Worm (Caenorhabditis elegans) whole organism, L4 larva: Measurements from ENCODE around the gene Y55F3AM.9.

Experiments used
- D1046.2 ChIP-seq: fragments of 200-800 bp; sonication (Bioruptor generic); IDR thresholded peaks from 2 replicates; pipeline ENCODE4 v1.3.6; 2022; ENCODE audit warnings: missing genetic modification characterization, missing compliant biosample characterization
- F10B5.3 ChIP-seq: sonication (generic microtip); optimal IDR thresholded peaks from 2 replicates; lab custom pipeline; 2016; ENCODE audit warnings: mild to moderate bottlenecking, missing genetic modification characterization, missing compliant biosample characterization
- F49E8.2 ChIP-seq: sonication (generic microtip); optimal IDR thresholded peaks from 2 replicates; lab custom pipeline; 2016; ENCODE audit warnings: missing compliant biosample characterization, mild to moderate bottlenecking, missing genetic modification characterization, borderline replicate concordance
- T20F7.1 ChIP-seq: fragments of 200-800 bp; sonication (Bioruptor generic); optimal IDR thresholded peaks from 2 replicates; lab custom pipeline; 2018; ENCODE audit warnings: mild to moderate bottlenecking, missing genetic modification characterization, missing compliant biosample characterization
- Y48G9A.11 ChIP-seq: fragments of 200-800 bp; sonication (Bioruptor generic); IDR thresholded peaks from 2 replicates; pipeline ENCODE4 v1.3.6; 2022; ENCODE audit warnings: missing genetic modification reagents, missing genetic modification characterization, missing compliant biosample characterization
- ama-1 ChIP-seq: fragments of 150-350 bp; optimal IDR thresholded peaks from 2 replicates; lab custom pipeline; 2014; ENCODE audit warnings: inconsistent platforms, mixed read lengths
- arid-1 ChIP-seq: fragments of 200-800 bp; sonication (Bioruptor generic); conservative IDR thresholded peaks from 2 replicates; pipeline ENCODE4 v1.3.6; 2022; ENCODE audit warnings: missing genetic modification reagents, missing genetic modification characterization, missing compliant biosample characterization
- attf-4 ChIP-seq: sonication (generic microtip); optimal IDR thresholded peaks from 3 replicates; lab custom pipeline; 2017; ENCODE audit warnings: missing biosample characterization, missing genetic modification characterization
- ceh-20 ChIP-seq: fragments of 200-800 bp; sonication (Bioruptor generic); IDR thresholded peaks from 2 replicates; pipeline ENCODE4 v1.3.6; 2022; ENCODE audit warnings: missing genetic modification reagents, missing genetic modification characterization, missing compliant biosample characterization
- ceh-28 ChIP-seq: fragments of 150-350 bp; optimal IDR thresholded peaks from 2 replicates; lab custom pipeline; 2014; ENCODE audit warnings: missing biosample characterization, missing genetic modification reagents, missing genetic modification characterization
- ceh-32 ChIP-seq: sonication (generic microtip); optimal IDR thresholded peaks from 2 replicates; lab custom pipeline; 2016; ENCODE audit warnings: mild to moderate bottlenecking, missing genetic modification characterization, missing compliant biosample characterization; ENCODE audit not compliant: poor library complexity
- ceh-44 ChIP-seq: fragments of 200-800 bp; sonication (Bioruptor generic); IDR thresholded peaks from 2 replicates; pipeline ENCODE4 v1.3.6; 2022; ENCODE audit warnings: missing genetic modification reagents, missing genetic modification characterization, missing compliant biosample characterization
- ceh-62 ChIP-seq: sonication (generic microtip); optimal IDR thresholded peaks from 2 replicates; lab custom pipeline; 2017; ENCODE audit warnings: missing biosample characterization, missing genetic modification characterization
- ceh-82 ChIP-seq: sonication (generic microtip); optimal IDR thresholded peaks from 2 replicates; lab custom pipeline; 2017; ENCODE audit warnings: missing biosample characterization, missing genetic modification characterization
- cey-2 ChIP-seq: sonication (generic microtip); optimal IDR thresholded peaks from 3 replicates; lab custom pipeline; 2017; ENCODE audit warnings: missing genetic modification characterization, mild to moderate bottlenecking, missing compliant biosample characterization, antibody characterized with exemption, borderline replicate concordance; ENCODE audit not compliant: insufficient read depth
- daf-8 ChIP-seq: fragments of 200-800 bp; sonication (Bioruptor generic); IDR thresholded peaks from 2 replicates; pipeline ENCODE4 v1.3.6; 2022; ENCODE audit warnings: missing genetic modification characterization, missing compliant biosample characterization
- dmd-6 ChIP-seq: fragments of 200-800 bp; sonication (Bioruptor generic); IDR thresholded peaks from 2 replicates; pipeline ENCODE4 v1.3.6; 2022; ENCODE audit warnings: missing genetic modification reagents, missing genetic modification characterization, missing compliant biosample characterization
- dmd-9 ChIP-seq: fragments of 200-800 bp; sonication (Bioruptor generic); IDR thresholded peaks from 2 replicates; pipeline ENCODE4 v1.3.6; 2022; ENCODE audit warnings: missing genetic modification reagents, missing genetic modification characterization, missing compliant biosample characterization
- dpl-1 ChIP-seq: fragments of 150-350 bp; optimal IDR thresholded peaks from 2 replicates; lab custom pipeline; 2014; ENCODE audit warnings: missing biosample characterization, missing genetic modification reagents, missing genetic modification characterization
- duxl-1 ChIP-seq: sonication (generic microtip); optimal IDR thresholded peaks from 2 replicates; lab custom pipeline; 2016; ENCODE audit warnings: mild to moderate bottlenecking, missing genetic modification characterization, moderate library complexity, missing compliant biosample characterization; ENCODE audit not compliant: poor library complexity
- fkh-10 ChIP-seq: fragments of 150-350 bp; optimal IDR thresholded peaks from 2 replicates; lab custom pipeline; 2014; ENCODE audit warnings: missing biosample characterization, missing genetic modification reagents, missing genetic modification characterization
- fos-1 ChIP-seq: fragments of 150-350 bp; optimal IDR thresholded peaks from 2 replicates; lab custom pipeline; 2014; ENCODE audit warnings: missing biosample characterization, missing genetic modification characterization
- hlh-11 ChIP-seq: fragments of 200-800 bp; sonication (Bioruptor generic); optimal IDR thresholded peaks from 2 replicates; lab custom pipeline; 2018; ENCODE audit warnings: mild to moderate bottlenecking, missing genetic modification characterization, missing compliant biosample characterization
- hlh-30 ChIP-seq: sonication (generic microtip); optimal IDR thresholded peaks from 2 replicates; lab custom pipeline; 2017; ENCODE audit warnings: antibody characterized with exemption, mild to moderate bottlenecking, missing genetic modification characterization, missing compliant biosample characterization; ENCODE audit not compliant: insufficient read depth
- hmg-1.1 ChIP-seq: fragments of 200-800 bp; sonication (Bioruptor generic); IDR thresholded peaks from 2 replicates; pipeline ENCODE4 v1.3.6; 2022; ENCODE audit warnings: missing genetic modification reagents, missing genetic modification characterization, missing compliant biosample characterization
- jun-1 ChIP-seq: fragments of 150-350 bp; optimal IDR thresholded peaks from 2 replicates; lab custom pipeline; 2014; ENCODE audit warnings: missing biosample characterization, missing genetic modification reagents, missing genetic modification characterization
- lim-7 ChIP-seq: fragments of 200-800 bp; sonication (Bioruptor generic); IDR thresholded peaks from 2 replicates; pipeline ENCODE4 v1.3.6; 2022; ENCODE audit warnings: missing genetic modification characterization, missing compliant biosample characterization
- lin-1 ChIP-seq: fragments of 200-800 bp; sonication (Bioruptor generic); IDR thresholded peaks from 2 replicates; pipeline ENCODE4 v1.3.6; 2022; ENCODE audit warnings: missing genetic modification reagents, missing genetic modification characterization, missing compliant biosample characterization
- lin-13 ChIP-seq: fragments of 150-350 bp; optimal IDR thresholded peaks from 2 replicates; lab custom pipeline; 2014; ENCODE audit warnings: missing biosample characterization, missing genetic modification reagents, missing genetic modification characterization
- lin-15B ChIP-seq: fragments of 150-350 bp; sonication (generic microtip); optimal IDR thresholded peaks from 3 replicates; lab custom pipeline; 2014; ENCODE audit warnings: missing biosample characterization, missing genetic modification characterization
- mdt-29 ChIP-seq: fragments of 200-800 bp; sonication (Bioruptor generic); IDR thresholded peaks from 2 replicates; pipeline ENCODE4 v1.3.6; 2022; ENCODE audit warnings: missing genetic modification reagents, missing genetic modification characterization, missing compliant biosample characterization
- mep-1 ChIP-seq: fragments of 150-350 bp; sonication (generic microtip); optimal IDR thresholded peaks from 3 replicates; lab custom pipeline; 2014; ENCODE audit warnings: missing biosample characterization, missing genetic modification characterization
- nhr-11 ChIP-seq: fragments of 150-350 bp; optimal IDR thresholded peaks from 2 replicates; lab custom pipeline; 2014; ENCODE audit warnings: missing biosample characterization, missing genetic modification characterization
- nhr-237 ChIP-seq: sonication (generic microtip); optimal IDR thresholded peaks from 2 replicates; lab custom pipeline; 2017; ENCODE audit warnings: missing biosample characterization, missing genetic modification characterization
- nhr-25 ChIP-seq: sonication (generic microtip); optimal IDR thresholded peaks from 2 replicates; lab custom pipeline; 2017; ENCODE audit warnings: missing genetic modification characterization, mild to moderate bottlenecking, missing compliant biosample characterization, antibody characterized with exemption, moderate library complexity, borderline replicate concordance; ENCODE audit not compliant: insufficient read depth
- nhr-28 ChIP-seq: fragments of 150-350 bp; optimal IDR thresholded peaks from 2 replicates; lab custom pipeline; 2014; ENCODE audit warnings: missing biosample characterization, missing genetic modification characterization
- nhr-41 ChIP-seq: fragments of 200-800 bp; sonication (Bioruptor generic); IDR thresholded peaks from 2 replicates; pipeline ENCODE4 v1.3.6; 2022; ENCODE audit warnings: missing genetic modification reagents, missing genetic modification characterization, missing compliant biosample characterization
- nhr-42 ChIP-seq: fragments of 200-800 bp; sonication (Bioruptor generic); IDR thresholded peaks from 2 replicates; pipeline ENCODE4 v1.3.6; 2022; ENCODE audit warnings: missing genetic modification characterization, missing compliant biosample characterization
- nhr-76 ChIP-seq: fragments of 150-350 bp; optimal IDR thresholded peaks from 2 replicates; lab custom pipeline; 2014; ENCODE audit warnings: missing biosample characterization, missing genetic modification characterization
- nhr-77 ChIP-seq: fragments of 150-350 bp; optimal IDR thresholded peaks from 2 replicates; lab custom pipeline; 2014; ENCODE audit warnings: missing biosample characterization, missing genetic modification characterization
- pha-4 ChIP-seq, 2 experiments: fragments of 150-350 bp in 1 of 2; fragments of 200-800 bp in 1 of 2; sonication (Bioruptor generic) in 1 of 2; IDR thresholded peaks in 1 of 2; optimal IDR thresholded peaks in 1 of 2; 2 replicates each; pipeline versions ENCODE4 v1.3.6 to Lab custom; 2014 to 2022; ENCODE audit warnings: missing genetic modification characterization in 2 of 2, missing genetic modification reagents in 2 of 2, missing biosample characterization in 1 of 2, missing compliant biosample characterization in 1 of 2
- pqm-1 ChIP-seq: sonication (generic microtip); optimal IDR thresholded peaks from 2 replicates; lab custom pipeline; 2017; ENCODE audit warnings: missing biosample characterization, missing genetic modification characterization
- rbr-2 ChIP-seq: sonication (generic microtip); optimal IDR thresholded peaks from 2 replicates; lab custom pipeline; 2016; ENCODE audit warnings: missing genotype, missing genetic modification characterization, missing compliant biosample characterization
- skn-1 ChIP-seq: fragments of 150-350 bp; optimal IDR thresholded peaks from 2 replicates; lab custom pipeline; 2014; ENCODE audit warnings: missing biosample characterization, missing genetic modification characterization
- snpc-1.2 ChIP-seq: fragments of 200-800 bp; sonication (Bioruptor generic); IDR thresholded peaks from 2 replicates; pipeline ENCODE4 v1.3.6; 2022; ENCODE audit warnings: missing genetic modification reagents, missing genetic modification characterization, missing compliant biosample characterization
- vab-7 ChIP-seq: fragments of 200-800 bp; sonication (Bioruptor generic); IDR thresholded peaks from 2 replicates; pipeline ENCODE4 v1.3.6; 2022; ENCODE audit warnings: missing genetic modification reagents, missing genetic modification characterization, missing compliant biosample characterization
- zfp-3 ChIP-seq: fragments of 200-800 bp; sonication (Bioruptor generic); conservative IDR thresholded peaks from 2 replicates; pipeline ENCODE4 v1.3.6; 2022; ENCODE audit warnings: missing genetic modification reagents, missing genetic modification characterization, missing compliant biosample characterization
- ztf-11 ChIP-seq: fragments of 150-350 bp; optimal IDR thresholded peaks from 2 replicates; lab custom pipeline; 2014; ENCODE audit warnings: missing biosample characterization, missing genetic modification characterization

The Y55F3AM.9 gene

ce11 chrIV:960177-960576 lies 49.4 kb downstream of the Y55F3AM.9 start:
- TF ChIP-seq snpc-1.2 (GFP tag; lab: Robert Waterston, UW), result no peak
- TF ChIP-seq zfp-3 (GFP tag; lab: Robert Waterston, UW), result no peak
- no peak for TF ChIP-seq duxl-1

- TF ChIP-seq duxl-1 (no peak), ceh-62 (no peak), hlh-30 (tag; lab: Kevin White, UChicago) (no peak), ceh-20 (GFP tag; lab: Robert Waterston, UW) (no peak), nhr-41 (no peak), rbr-2 (tag; lab: Kevin White, UChicago) (no peak), ama-1 (no peak), nhr-77 (tag; lab: Kevin White, UChicago) (no peak), nhr-42 (GFP tag; lab: Robert Waterston, UW) (no peak), nhr-25 (tag; lab: Kevin White, UChicago) (no peak), D1046.2 (GFP tag; lab: Robert Waterston, UW) (no peak), ceh-32 (no peak), lin-1 (GFP tag; lab: Robert Waterston, UW) (no peak), hmg-1.1 (GFP tag; lab: Robert Waterston, UW) (no peak), fos-1 (no peak), ceh-28 (tag; lab: Kevin White, UChicago) (no peak)
Observed at ce11 chrIV:959221-959620, 50.3 kb downstream of the Y55F3AM.9 start, which contains the start of gene plx-1. Gene plx-1, plus strand, starts transcription at chrIV:959521.

ce11 chrIV:957820-958219 lies 51.7 kb downstream of the Y55F3AM.9 start:
- TF ChIP-seq pha-4 (GFP tag; IDR thresholded peaks at IDR 0.05; lab: Robert Waterston, UW), result no peak
- TF ChIP-seq pha-4 (tag; optimal IDR thresholded peaks at IDR 0.05; lab: Kevin White, UChicago), result peak; percentile 43
- TF ChIP-seq arid-1 (GFP tag; lab: Robert Waterston, UW), result no peak
- TF ChIP-seq nhr-237 (tag; lab: Kevin White, UChicago), result no peak
- no peak for TF ChIP-seq snpc-1.2 (GFP tag; lab: Robert Waterston, UW)
- no peak for TF ChIP-seq ceh-28 (tag; lab: Kevin White, UChicago)
- peak; percentile 6 for TF ChIP-seq lin-13 (GFP tag; lab: Kevin White, UChicago)
- TF ChIP-seq cey-2 (tag; lab: Kevin White, UChicago), result no peak
- no peak for TF ChIP-seq mdt-29 (GFP tag; lab: Robert Waterston, UW)
- no peak for TF ChIP-seq F10B5.3 (tag; lab: Kevin White, UChicago)
- peak; percentile 55; the same call in 1 of the 2 replicates for TF ChIP-seq dmd-6
- TF ChIP-seq Y48G9A.11, result no peak
- TF ChIP-seq dpl-1 (GFP tag; lab: Kevin White, UChicago), result peak; percentile 45
- no peak for TF ChIP-seq ceh-44
- no peak for TF ChIP-seq vab-7 (GFP tag; lab: Robert Waterston, UW)
- no peak for TF ChIP-seq lim-7 (GFP tag; lab: Robert Waterston, UW)
- TF ChIP-seq mep-1 (tag; lab: Kevin White, UChicago), result peak; percentile 79
- TF ChIP-seq skn-1 (tag; lab: Kevin White, UChicago), result no peak
- no peak for TF ChIP-seq nhr-77 (tag; lab: Kevin White, UChicago)
- no peak for TF ChIP-seq jun-1 (tag; lab: Kevin White, UChicago)
- no peak for TF ChIP-seq fkh-10 (GFP tag; lab: Kevin White, UChicago)
- peak; percentile 80 for TF ChIP-seq hlh-11
- TF ChIP-seq lin-15B, result no peak
- TF ChIP-seq duxl-1, result peak; percentile 50
- TF ChIP-seq nhr-11 (tag; lab: Kevin White, UChicago), result peak; percentile 72
- TF ChIP-seq attf-4, result no peak
- TF ChIP-seq dmd-9, result no peak
- TF ChIP-seq rbr-2 (tag; lab: Kevin White, UChicago), result peak; percentile 44
- TF ChIP-seq T20F7.1 (GFP tag; lab: Kevin White, UChicago), result peak; percentile 29
- no peak for TF ChIP-seq nhr-42 (GFP tag; lab: Robert Waterston, UW)
- no peak for TF ChIP-seq daf-8 (GFP tag; lab: Robert Waterston, UW)
- TF ChIP-seq pqm-1 (tag; lab: Kevin White, UChicago), result peak; percentile 57
- no peak for TF ChIP-seq F49E8.2
- no peak for TF ChIP-seq ztf-11 (tag; lab: Kevin White, UChicago)
- peak; percentile 98 for TF ChIP-seq nhr-28
- no peak for TF ChIP-seq nhr-76 (tag; lab: Kevin White, UChicago)
- no peak for TF ChIP-seq ceh-82 (tag; lab: Kevin White, UChicago)
